Fruit fly (Drosophila melanogaster): Measurements from ENCODE around the gene Hex-A.

Gene Hex-A

DNA sequence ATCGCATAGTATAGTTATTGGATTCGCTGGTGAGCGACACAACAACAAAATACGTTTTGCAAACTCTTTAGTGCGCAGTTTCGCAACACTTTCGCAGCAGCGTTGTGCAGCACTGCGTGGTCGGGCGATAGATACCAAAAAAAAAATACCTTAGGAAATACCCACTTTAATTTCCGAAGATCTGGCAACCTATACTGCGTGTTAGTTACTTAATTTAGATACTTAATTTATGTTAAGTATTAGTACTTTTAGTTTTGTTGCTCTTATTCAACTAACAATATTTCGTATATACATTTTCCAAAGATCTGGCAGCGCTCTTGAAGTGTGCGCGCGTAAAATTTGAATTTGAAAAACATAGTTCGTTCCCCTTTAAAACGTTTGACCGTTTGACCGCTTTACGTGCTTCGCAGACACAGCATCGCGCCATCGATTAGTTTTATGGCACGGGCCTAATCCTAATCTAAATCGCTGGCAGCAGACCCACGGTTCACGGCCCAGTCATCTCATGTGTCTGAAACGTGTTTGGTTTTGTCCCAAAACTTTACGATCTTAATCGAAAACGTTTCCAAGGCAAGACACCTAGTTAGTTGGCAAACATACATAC lies 5.5 kb upstream of the Hex-A start, which contains the start of gene LPCAT (continued):
- peak; percentile 31 for TF ChIP-seq Sox102F (GFP tag; optimal IDR thresholded peaks at IDR 0.05)
- peak; percentile 52 for TF ChIP-seq CG7556 (GFP tag; optimal IDR thresholded peaks at IDR 0.05)
- TF ChIP-seq br (optimal IDR thresholded peaks at IDR 0.05): no peak
- TF ChIP-seq CG6765 (GFP tag; optimal IDR thresholded peaks at IDR 0.05): peak; percentile 46
- no peak for TF ChIP-seq Vsx1 (GFP tag; optimal IDR thresholded peaks at IDR 0.05)
- peak; percentile 47 for TF ChIP-seq cato (GFP tag; optimal IDR thresholded peaks at IDR 0.05; ENCODE audit: borderline replicate concordance)
- peak; percentile 50 for TF ChIP-seq CTCF (GFP tag; optimal IDR thresholded peaks at IDR 0.05)
- peak; percentile 46 for TF ChIP-seq nerfin-1 (tag; optimal IDR thresholded peaks at IDR 0.05)
- TF ChIP-seq knrl (GFP tag; IDR thresholded peaks at IDR 0.05; ENCODE audit: partially characterized antibody): peak; percentile 80
- TF ChIP-seq Xbp1 (GFP tag; optimal IDR thresholded peaks at IDR 0.05): peak; percentile 73
- peak; percentile 79 for TF ChIP-seq CG11560 (tag; IDR thresholded peaks at IDR 0.05)
- peak; percentile 54 for TF ChIP-seq gcm2 (GFP tag; optimal IDR thresholded peaks at IDR 0.05)
- peak; percentile 76 for TF ChIP-seq CG4360 (GFP tag; IDR thresholded peaks at IDR 0.05)
- TF ChIP-seq CG6683 (GFP tag; optimal IDR thresholded peaks at IDR 0.05): peak; percentile 28
- peak; percentile 86 for TF ChIP-seq Myb (GFP tag; optimal IDR thresholded peaks at IDR 0.05)
- peak; percentile 67; the same call in 1 of the 2 replicates for TF ChIP-seq gsb (GFP tag; IDR thresholded peaks at IDR 0.05)
- no peak for TF ChIP-seq CG2875 (GFP tag; optimal IDR thresholded peaks at IDR 0.05)
- peak; percentile 48 for TF ChIP-seq chn (GFP tag; optimal IDR thresholded peaks at IDR 0.05)
- TF ChIP-seq CG1647 (GFP tag; optimal IDR thresholded peaks at IDR 0.05): peak; percentile 87
- TF ChIP-seq Dip3 (GFP tag; optimal IDR thresholded peaks at IDR 0.05): peak; percentile 78
- peak; percentile 38 for TF ChIP-seq CG2116 (GFP tag; optimal IDR thresholded peaks at IDR 0.05)
- TF ChIP-seq CG15601 (tag; optimal IDR thresholded peaks at IDR 0.05): peak; percentile 40
- no peak for TF ChIP-seq CG8281 (tag; optimal IDR thresholded peaks at IDR 0.05)
- TF ChIP-seq CG6175 (GFP tag; IDR thresholded peaks at IDR 0.05): peak; percentile 54; the same call in 1 of the 3 replicates
- TF ChIP-seq CG16779 (GFP tag; IDR thresholded peaks at IDR 0.05): peak; percentile 64; the same call in 1 of the 2 replicates
- TF ChIP-seq slbo (GFP tag; IDR thresholded peaks at IDR 0.05): peak; percentile 93
- TF ChIP-seq gfzf (GFP tag; optimal IDR thresholded peaks at IDR 0.05): peak; percentile 54
- TF ChIP-seq CG12769 (tag; optimal IDR thresholded peaks at IDR 0.05): peak; percentile 72
- peak; percentile 89 for TF ChIP-seq vvl (GFP tag; IDR thresholded peaks at IDR 0.05)
- peak; percentile 86 for TF ChIP-seq bcd (GFP tag; optimal IDR thresholded peaks at IDR 0.05)
- TF ChIP-seq CG4707 (GFP tag; optimal IDR thresholded peaks at IDR 0.05): no peak
- TF ChIP-seq btn (GFP tag; optimal IDR thresholded peaks at IDR 0.05): peak; percentile 12
- TF ChIP-seq Dfd (GFP tag; optimal IDR thresholded peaks at IDR 0.05): no peak
- TF ChIP-seq tio (GFP tag; optimal IDR thresholded peaks at IDR 0.05): no peak
- TF ChIP-seq CG17328 (GFP tag; IDR thresholded peaks at IDR 0.05): peak; percentile 65
- TF ChIP-seq tin (GFP tag; optimal IDR thresholded peaks at IDR 0.05): peak; percentile 83
- peak; percentile 41 for TF ChIP-seq dmrt99B (tag; optimal IDR thresholded peaks at IDR 0.05)
- TF ChIP-seq CG14710 (tag; optimal IDR thresholded peaks at IDR 0.05): peak; percentile 85
- TF ChIP-seq CG10431 (GFP tag; optimal IDR thresholded peaks at IDR 0.05): no peak
- TF ChIP-seq Lim3 (GFP tag; IDR thresholded peaks at IDR 0.05): no peak
- TF ChIP-seq Ptx1 (GFP tag; IDR thresholded peaks at IDR 0.05): peak; percentile 88
- peak; percentile 91 for TF ChIP-seq grn (GFP tag; optimal IDR thresholded peaks at IDR 0.05)
- peak; percentile 77 for TF ChIP-seq CG10209 (GFP tag; optimal IDR thresholded peaks at IDR 0.05)
- TF ChIP-seq dysf (GFP tag; IDR thresholded peaks at IDR 0.05): peak; percentile 83
- no peak for TF ChIP-seq D (optimal IDR thresholded peaks at IDR 0.05)
- peak; percentile 47 for TF ChIP-seq D (GFP tag; optimal IDR thresholded peaks at IDR 0.05)
- TF ChIP-seq schlank (tag; optimal IDR thresholded peaks at IDR 0.05): peak; percentile 27
- peak; percentile 83 for TF ChIP-seq nmo (GFP tag; optimal IDR thresholded peaks at IDR 0.05)
- peak; percentile 72 for TF ChIP-seq CG9215 (GFP tag; IDR thresholded peaks at IDR 0.05)
- TF ChIP-seq dati (GFP tag; IDR thresholded peaks at IDR 0.05): no peak
- TF ChIP-seq maf-S (GFP tag; optimal IDR thresholded peaks at IDR 0.05): peak; percentile 61

All from whole organism, embryonic.